Worm (Caenorhabditis elegans) whole organism, L3 larva: Measurements from ENCODE around the gene Y73C8B.2.

Experiments used
- ZK546.5 ChIP-seq: sonication (generic microtip); optimal IDR thresholded peaks from 2 replicates; lab custom pipeline; 2017; ENCODE audit warnings: missing biosample characterization, missing genetic modification characterization
- ceh-16 ChIP-seq: sonication (generic microtip); optimal IDR thresholded peaks from 2 replicates; lab custom pipeline; 2017; ENCODE audit warnings: missing biosample characterization, missing genetic modification characterization
- ceh-28 ChIP-seq: fragments of 150-350 bp; optimal IDR thresholded peaks from 2 replicates; lab custom pipeline; 2014; ENCODE audit warnings: missing biosample characterization, missing genetic modification reagents, missing genetic modification characterization
- ceh-9 ChIP-seq: sonication (generic microtip); optimal IDR thresholded peaks from 2 replicates; lab custom pipeline; 2018; ENCODE audit warnings: missing biosample characterization, missing genetic modification characterization
- daf-12 ChIP-seq: fragments of 150-350 bp; optimal IDR thresholded peaks from 2 replicates; lab custom pipeline; 2014; ENCODE audit warnings: missing biosample characterization, missing genetic modification reagents, missing genetic modification characterization
- egl-27 ChIP-seq: sonication (generic microtip); optimal IDR thresholded peaks from 4 replicates; lab custom pipeline; 2017; ENCODE audit warnings: missing biosample characterization, missing genetic modification reagents, missing genetic modification characterization
- egl-5 ChIP-seq: fragments of 150-350 bp; optimal IDR thresholded peaks from 2 replicates; lab custom pipeline; 2017; ENCODE audit warnings: missing biosample characterization, missing genetic modification reagents, missing genetic modification characterization, inconsistent platforms
- elt-1 ChIP-seq: fragments of 150-350 bp; optimal IDR thresholded peaks from 2 replicates; lab custom pipeline; 2014; ENCODE audit warnings: missing biosample characterization, missing genetic modification characterization
- elt-2 ChIP-seq: sonication (generic microtip); optimal IDR thresholded peaks from 2 replicates; lab custom pipeline; 2016; ENCODE audit warnings: missing genetic modification reagents, mild to moderate bottlenecking, missing genetic modification characterization, missing compliant biosample characterization
- fkh-10 ChIP-seq: sonication (generic microtip); optimal IDR thresholded peaks from 2 replicates; lab custom pipeline; 2017; ENCODE audit warnings: missing biosample characterization, missing genetic modification reagents, missing genetic modification characterization
- fkh-2 ChIP-seq: fragments of 150-350 bp; optimal IDR thresholded peaks from 2 replicates; lab custom pipeline; 2014; ENCODE audit warnings: missing biosample characterization, missing genetic modification reagents, missing genetic modification characterization
- fos-1 ChIP-seq: fragments of 150-350 bp; optimal IDR thresholded peaks from 2 replicates; lab custom pipeline; 2014; ENCODE audit warnings: missing biosample characterization, missing genetic modification characterization
- hmg-11 ChIP-seq: sonication (generic microtip); optimal IDR thresholded peaks from 2 replicates; lab custom pipeline; 2016; ENCODE audit warnings: missing genetic modification characterization, missing compliant biosample characterization
- jun-1 ChIP-seq: fragments of 150-350 bp; optimal IDR thresholded peaks from 2 replicates; lab custom pipeline; 2014; ENCODE audit warnings: missing biosample characterization, missing genetic modification reagents, missing genetic modification characterization
- lin-15B ChIP-seq: fragments of 150-350 bp; optimal IDR thresholded peaks from 2 replicates; lab custom pipeline; 2014; ENCODE audit warnings: missing biosample characterization, missing genetic modification characterization
- lin-39 ChIP-seq: fragments of 150-350 bp; optimal IDR thresholded peaks from 2 replicates; lab custom pipeline; 2018; ENCODE audit warnings: missing biosample characterization, missing genetic modification reagents, missing genetic modification characterization
- lsy-12 ChIP-seq: sonication (generic microtip); optimal IDR thresholded peaks from 2 replicates; lab custom pipeline; 2016; ENCODE audit warnings: mild to moderate bottlenecking, missing genetic modification characterization, missing compliant biosample characterization
- mdl-1 ChIP-seq: fragments of 150-350 bp; optimal IDR thresholded peaks from 2 replicates; lab custom pipeline; 2014; ENCODE audit warnings: missing biosample characterization, missing genetic modification characterization
- mml-1 ChIP-seq: fragments of 150-350 bp; sonication (generic microtip); optimal IDR thresholded peaks from 3 replicates; lab custom pipeline; 2014; ENCODE audit warnings: missing biosample characterization, missing genetic modification characterization
- nfya-1 ChIP-seq: sonication (generic microtip); optimal IDR thresholded peaks from 2 replicates; lab custom pipeline; 2017; ENCODE audit warnings: missing genetic modification characterization, mild to moderate bottlenecking, missing compliant biosample characterization, antibody characterized with exemption, moderate library complexity; ENCODE audit not compliant: insufficient read depth
- nhr-11 ChIP-seq: fragments of 150-350 bp; optimal IDR thresholded peaks from 2 replicates; lab custom pipeline; 2014; ENCODE audit warnings: missing biosample characterization, missing genetic modification characterization
- nhr-23 ChIP-seq: fragments of 150-350 bp; optimal IDR thresholded peaks from 2 replicates; lab custom pipeline; 2014; ENCODE audit warnings: missing biosample characterization, missing genetic modification reagents, missing genetic modification characterization
- nhr-25 ChIP-seq: sonication (generic microtip); optimal IDR thresholded peaks from 2 replicates; lab custom pipeline; 2017; ENCODE audit warnings: missing biosample characterization, missing genetic modification characterization
- nhr-28 ChIP-seq: fragments of 150-350 bp; optimal IDR thresholded peaks from 2 replicates; lab custom pipeline; 2014; ENCODE audit warnings: missing biosample characterization, missing genetic modification characterization
- nhr-67 ChIP-seq: fragments of 150-350 bp; optimal IDR thresholded peaks from 2 replicates; lab custom pipeline; 2014; ENCODE audit warnings: missing biosample characterization, missing genetic modification characterization
- nhr-76 ChIP-seq: fragments of 150-350 bp; sonication (generic microtip); optimal IDR thresholded peaks from 5 replicates; lab custom pipeline; 2014; ENCODE audit warnings: missing biosample characterization, missing genetic modification characterization
- nhr-77 ChIP-seq: fragments of 150-350 bp; optimal IDR thresholded peaks from 2 replicates; lab custom pipeline; 2014; ENCODE audit warnings: missing biosample characterization, missing genetic modification characterization
- pha-4 ChIP-seq: fragments of 150-350 bp; optimal IDR thresholded peaks from 2 replicates; lab custom pipeline; 2014; ENCODE audit warnings: missing biosample characterization, missing genetic modification reagents, missing genetic modification characterization
- pqm-1 ChIP-seq: fragments of 150-350 bp; optimal IDR thresholded peaks from 2 replicates; lab custom pipeline; 2017; ENCODE audit warnings: missing biosample characterization, missing genetic modification characterization, inconsistent platforms
- sea-2 ChIP-seq: fragments of 150-350 bp; sonication (generic microtip); optimal IDR thresholded peaks from 4 replicates; lab custom pipeline; 2014; ENCODE audit warnings: missing biosample characterization, missing genetic modification reagents, missing genetic modification characterization
- snpc-4 ChIP-seq: fragments of 150-350 bp; optimal IDR thresholded peaks from 2 replicates; lab custom pipeline; 2014; ENCODE audit warnings: missing biosample characterization, missing genetic modification characterization
- unc-39 ChIP-seq: sonication (generic microtip); optimal IDR thresholded peaks from 4 replicates; lab custom pipeline; 2017; ENCODE audit warnings: missing biosample characterization, missing genetic modification characterization
- unc-62 ChIP-seq: fragments of 150-350 bp; sonication (generic microtip); optimal IDR thresholded peaks from 4 replicates; lab custom pipeline; 2014; ENCODE audit warnings: missing biosample characterization, missing genetic modification reagents, missing genetic modification characterization
- zag-1 ChIP-seq: fragments of 150-350 bp; optimal IDR thresholded peaks from 2 replicates; lab custom pipeline; 2014; ENCODE audit warnings: missing biosample characterization, missing genetic modification characterization
- ztf-11 ChIP-seq: fragments of 150-350 bp; optimal IDR thresholded peaks from 2 replicates; lab custom pipeline; 2014; ENCODE audit warnings: missing biosample characterization, missing genetic modification characterization
- ztf-4 ChIP-seq: fragments of 150-350 bp; optimal IDR thresholded peaks from 2 replicates; lab custom pipeline; 2014; ENCODE audit warnings: missing biosample characterization, missing genetic modification characterization

Gene Y73C8B.2

DNA sequence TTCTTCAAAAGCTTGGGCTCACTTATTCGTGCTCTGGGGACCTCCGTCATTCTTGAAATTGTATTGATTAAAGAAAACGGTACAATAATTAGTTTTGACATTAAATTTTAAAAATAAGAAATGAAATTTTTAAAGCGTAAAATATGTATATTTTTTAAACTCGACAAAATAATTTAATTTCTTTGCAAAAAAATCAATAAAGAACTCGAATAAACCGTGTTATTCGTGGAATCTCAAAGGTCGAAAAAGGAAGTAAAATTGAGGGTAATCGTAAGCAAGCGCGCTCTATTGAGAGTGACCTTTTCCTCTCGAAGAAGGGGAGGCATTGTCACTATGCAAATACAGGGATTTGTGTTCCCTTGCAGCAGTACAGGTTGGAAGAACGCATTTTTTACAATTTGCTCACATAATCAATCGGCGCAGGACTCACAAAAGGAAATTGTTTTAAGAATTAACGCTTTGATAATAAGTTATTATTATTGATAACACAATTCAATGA, at the start of gene Y73C8B.2:
Gene Y73C8B.2, minus strand, starts transcription at position 51 of the 499 bp plus-strand sequence.
- TF ChIP-seq nhr-25 (tag; lab: Kevin White, UChicago) (peak; percentile 50), fkh-2 (tag; lab: Kevin White, UChicago) (no peak), pqm-1 (tag; lab: Kevin White, UChicago) (peak; percentile 2), egl-5 (tag; lab: Kevin White, UChicago) (no peak), lin-39 (tag; lab: Kevin White, UChicago) (no peak), nhr-23 (tag; lab: Kevin White, UChicago) (peak; percentile 59), hmg-11 (tag; lab: Kevin White, UChicago) (peak; percentile 19), lin-15B (tag; lab: Kevin White, UChicago) (peak; percentile 54), pha-4 (tag; lab: Kevin White, UChicago) (peak; percentile 78), elt-2 (peak; percentile 33), fkh-10 (no peak), nfya-1 (tag; lab: Kevin White, UChicago) (peak; percentile 48), snpc-4 (tag; lab: Kevin White, UChicago) (no peak)
- TF ChIP-seq, all 47 proteins: peak for 8

- TF ChIP-seq fkh-10 (no peak), lsy-12 (tag; lab: Kevin White, UChicago) (no peak), nhr-11 (tag; lab: Kevin White, UChicago) (no peak), lin-39 (tag; lab: Kevin White, UChicago) (no peak), sea-2 (GFP tag; lab: Kevin White, UChicago) (no peak), ztf-11 (tag; lab: Kevin White, UChicago) (no peak), pqm-1 (tag; lab: Kevin White, UChicago) (no peak), hmg-11 (tag; lab: Kevin White, UChicago) (no peak), ztf-4 (no peak), lin-15B (tag; lab: Kevin White, UChicago) (no peak)
- TF ChIP-seq, all 47 proteins: peak for 0
Observed at ce11 chrV:3242984-3243383, 48.2 kb upstream of the Y73C8B.2 start, which contains the start of gene gst-23. TSS of gene gst-23 (plus strand) at chrV:3243284.

DNA sequence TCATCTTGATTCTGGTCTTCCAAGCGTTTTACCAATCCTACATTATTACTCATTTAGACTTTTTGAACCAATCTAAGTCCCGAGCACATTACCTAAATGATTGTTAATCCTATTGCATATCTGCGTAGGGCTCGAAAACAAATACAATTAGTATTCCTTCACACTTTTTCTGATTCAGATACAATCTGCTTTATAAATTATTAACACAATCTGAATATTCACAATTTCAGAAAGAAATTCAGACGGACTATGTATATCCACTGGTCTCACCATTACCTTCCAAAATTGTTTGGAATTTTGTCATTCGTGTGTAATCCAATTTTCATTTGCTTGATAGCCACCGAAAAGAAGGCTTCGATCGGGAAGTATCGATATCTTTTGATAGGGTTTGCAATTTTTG, 46.4 kb upstream of the Y73C8B.2 start, which contains the start of gene srj-11:
Gene srj-11, plus strand, starts transcription at position 250 of the 400 bp plus-strand sequence.
- no peak for TF ChIP-seq pqm-1 (tag; lab: Kevin White, UChicago)
- no peak for TF ChIP-seq ZK546.5
- no peak for TF ChIP-seq fos-1 (tag; lab: Kevin White, UChicago)
- TF ChIP-seq ztf-4, result no peak
- TF ChIP-seq elt-1 (tag; lab: Kevin White, UChicago), result no peak

DNA sequence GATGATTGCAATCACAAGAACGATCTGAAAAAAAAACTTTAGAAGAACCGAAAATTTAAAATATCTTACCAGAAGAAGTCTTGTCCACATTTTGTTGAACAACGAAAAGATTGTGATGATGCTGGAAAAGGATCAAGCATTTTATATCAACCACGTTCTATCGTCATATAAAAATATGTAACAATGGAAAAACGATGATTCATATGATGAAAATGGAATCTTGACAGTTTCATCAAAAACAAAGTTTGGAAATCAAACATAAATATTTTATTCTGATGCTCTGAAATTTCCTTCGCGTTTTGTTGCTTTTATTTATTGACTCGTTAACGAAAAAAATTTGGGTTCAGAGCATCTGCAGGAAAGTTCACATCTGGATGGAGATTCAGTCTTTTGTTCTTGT, 41.8 kb upstream of the Y73C8B.2 start, which contains the start of the genes K08D9.9 and str-16:
Gene K08D9.9, minus strand, starts transcription at position 101 of the 400 bp plus-strand sequence.
Gene str-16, plus strand, starts transcription at position 266 of the 400 bp plus-strand sequence.
- TF ChIP-seq daf-12 (tag; lab: Kevin White, UChicago) (no peak), unc-39 (tag; lab: Kevin White, UChicago) (no peak), pha-4 (tag; lab: Kevin White, UChicago) (no peak), nhr-25 (tag; lab: Kevin White, UChicago) (no peak), mdl-1 (no peak), nhr-11 (tag; lab: Kevin White, UChicago) (no peak), fkh-2 (tag; lab: Kevin White, UChicago) (no peak), lin-39 (tag; lab: Kevin White, UChicago) (no peak), ztf-4 (no peak), ztf-11 (tag; lab: Kevin White, UChicago) (no peak), ZK546.5 (no peak), ceh-16 (tag; lab: Kevin White, UChicago) (no peak), pqm-1 (tag; lab: Kevin White, UChicago) (no peak), snpc-4 (tag; lab: Kevin White, UChicago) (no peak), fkh-10 (no peak), nhr-76 (tag; lab: Kevin White, UChicago) (no peak), elt-2 (no peak), zag-1 (tag; lab: Kevin White, UChicago) (no peak)

DNA sequence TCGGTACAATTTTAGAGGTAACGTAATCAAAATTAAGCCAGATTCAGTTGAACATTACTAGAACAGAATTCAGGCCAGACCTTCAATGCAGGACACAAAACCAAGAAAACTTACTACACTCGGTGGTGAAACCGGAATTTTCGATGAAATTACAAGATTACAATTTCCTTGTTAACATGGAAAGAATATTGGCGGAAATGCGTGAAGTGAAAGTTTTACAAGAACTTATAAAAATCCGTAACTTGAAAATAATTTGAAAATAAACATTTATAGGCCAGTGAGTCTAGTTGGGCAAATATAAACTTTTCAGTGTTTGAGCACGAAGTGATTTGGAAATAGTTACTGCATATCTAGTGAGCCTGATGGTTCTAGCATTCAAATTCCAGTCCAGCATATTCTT, 40.1 kb upstream of the Y73C8B.2 start, which contains the start of gene K08D9.6:
Gene K08D9.6, minus strand, starts transcription at position 101 of the 400 bp plus-strand sequence.
- no peak for TF ChIP-seq lin-39 (tag; lab: Kevin White, UChicago)
- no peak for TF ChIP-seq daf-12 (tag; lab: Kevin White, UChicago)
- TF ChIP-seq fkh-2 (tag; lab: Kevin White, UChicago), result no peak
- TF ChIP-seq elt-2, result no peak
- TF ChIP-seq unc-62 (GFP tag; lab: Kevin White, UChicago), result no peak
- no peak for TF ChIP-seq ceh-28 (tag; lab: Kevin White, UChicago)
- TF ChIP-seq hmg-11 (tag; lab: Kevin White, UChicago), result no peak
- TF ChIP-seq sea-2 (GFP tag; lab: Kevin White, UChicago), result no peak
- TF ChIP-seq egl-5 (tag; lab: Kevin White, UChicago), result no peak
- no peak for TF ChIP-seq egl-27 (tag; lab: Kevin White, UChicago)
- no peak for TF ChIP-seq mml-1 (tag; lab: Kevin White, UChicago)
- TF ChIP-seq nhr-67, result no peak
- TF ChIP-seq pqm-1 (tag; lab: Kevin White, UChicago), result no peak
- TF ChIP-seq unc-39 (tag; lab: Kevin White, UChicago), result no peak
- TF ChIP-seq ceh-9 (tag; lab: Kevin White, UChicago), result no peak
- no peak for TF ChIP-seq nhr-28
- TF ChIP-seq ztf-11 (tag; lab: Kevin White, UChicago), result no peak
- TF ChIP-seq jun-1 (tag; lab: Kevin White, UChicago), result no peak
- no peak for TF ChIP-seq nhr-77
